Worm (Caenorhabditis elegans): ENCODE results near the gene W07B8.4.

DNA sequence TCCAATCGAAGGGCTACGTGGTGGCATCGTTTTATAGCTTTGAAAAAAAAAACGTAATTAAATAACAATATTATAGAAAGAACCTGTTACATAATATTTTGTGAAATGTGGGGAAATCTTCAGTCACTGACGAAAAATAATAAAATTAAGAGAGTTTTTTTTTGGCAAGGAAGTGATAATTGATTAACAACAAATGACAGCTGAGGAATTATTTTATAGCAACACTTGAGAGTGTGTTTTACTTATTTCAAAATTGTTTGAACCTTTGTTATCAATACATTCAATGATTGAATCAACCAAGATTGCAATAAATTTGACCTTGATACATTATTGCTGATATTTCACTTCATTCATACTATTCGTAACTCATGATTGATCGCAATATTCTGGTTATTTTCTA, 47.7 kb downstream of the W07B8.4 start, which contains the start of gene Y50D4B.6:
- no peak for TF ChIP-seq ref-1 (GFP tag; conservative IDR thresholded peaks at IDR 0.05)
- no peak for TF ChIP-seq klf-2 (GFP tag; conservative IDR thresholded peaks at IDR 0.05)
- TF ChIP-seq cog-1 (tag; optimal IDR thresholded peaks at IDR 0.05) = no peak
- no peak for TF ChIP-seq ztf-23 (GFP tag; IDR thresholded peaks at IDR 0.05)
- TF ChIP-seq med-1 (GFP tag; optimal IDR thresholded peaks at IDR 0.05; ENCODE audit: insufficient read depth) = no peak

All from whole organism, midembryonic.